Fruit fly (Drosophila melanogaster) whole organism, embryonic: ENCODE results near the gene janB.

Source experiments
- Bteb2 ChIP-seq: fragments of 200-800 bp; sonication (Bioruptor generic); optimal IDR thresholded peaks from 2 replicates; lab custom pipeline; 2016; ENCODE audit warnings: missing biosample characterization, missing genetic modification characterization
- CG13894 ChIP-seq: fragments of 200-800 bp; sonication (Bioruptor generic); optimal IDR thresholded peaks from 3 replicates; lab custom pipeline; 2018; ENCODE audit warnings: missing biosample characterization, mild to moderate bottlenecking, missing genetic modification characterization, moderate library complexity
- CG15269 ChIP-seq: fragments of 200-800 bp; sonication (Bioruptor generic); optimal IDR thresholded peaks from 2 replicates; lab custom pipeline; 2018; ENCODE audit warnings: missing biosample characterization, mild to moderate bottlenecking, missing genetic modification characterization, moderate library complexity
- CG16863 ChIP-seq: fragments of 200-800 bp; sonication (Bioruptor generic); optimal IDR thresholded peaks from 3 replicates; lab custom pipeline; 2016; ENCODE audit warnings: missing biosample characterization, missing genetic modification characterization
- CG2712 ChIP-seq: fragments of 200-800 bp; optimal IDR thresholded peaks from 3 replicates; lab custom pipeline; 2019; ENCODE audit warnings: missing biosample characterization, mild to moderate bottlenecking, missing genetic modification characterization, moderate library complexity
- CG31388 ChIP-seq: fragments of 200-800 bp; sonication (Bioruptor generic); optimal IDR thresholded peaks from 2 replicates; lab custom pipeline; 2016; ENCODE audit warnings: missing biosample characterization, missing genetic modification characterization
- CG31441 ChIP-seq: fragments of 200-800 bp; sonication (Bioruptor generic); IDR thresholded peaks from 2 replicates; pipeline ENCODE4 v1.3.6; 2022; ENCODE audit warnings: missing biosample characterization, missing genetic modification characterization
- CG34224 ChIP-seq: fragments of 200-800 bp; sonication (Bioruptor generic); IDR thresholded peaks from 3 replicates; pipeline ENCODE4 v1.3.6; 2022; ENCODE audit warnings: missing biosample characterization, missing genetic modification characterization; ENCODE audit not compliant: partially characterized antibody
- CG42726 ChIP-seq: fragments of 200-800 bp; sonication (Bioruptor generic); IDR thresholded peaks from 2 replicates; pipeline ENCODE4 v1.3.6; 2022; ENCODE audit warnings: missing biosample characterization, missing genetic modification characterization; ENCODE audit not compliant: partially characterized antibody
- CG4820 ChIP-seq: fragments of 200-800 bp; sonication (Bioruptor generic); optimal IDR thresholded peaks from 3 replicates; lab custom pipeline; 2016; ENCODE audit warnings: missing biosample characterization, missing genetic modification characterization
- CG6765 ChIP-seq: fragments of 200-800 bp; sonication (Bioruptor generic); optimal IDR thresholded peaks from 3 replicates; lab custom pipeline; 2017; ENCODE audit warnings: missing biosample characterization, mild to moderate bottlenecking, missing genetic modification characterization
- CG8359 ChIP-seq: fragments of 200-800 bp; sonication (Bioruptor generic); optimal IDR thresholded peaks from 2 replicates; lab custom pipeline; 2017; ENCODE audit warnings: missing biosample characterization, mild to moderate bottlenecking, missing genetic modification characterization, borderline replicate concordance
- CG8388 ChIP-seq: fragments of 200-800 bp; sonication (Bioruptor generic); optimal IDR thresholded peaks from 2 replicates; lab custom pipeline; 2019; ENCODE audit warnings: missing biosample characterization, mild to moderate bottlenecking, missing genetic modification characterization, moderate library complexity
- CG9609 ChIP-seq: fragments of 200-800 bp; sonication (Bioruptor generic); optimal IDR thresholded peaks from 3 replicates; lab custom pipeline; 2016; ENCODE audit warnings: missing biosample characterization, missing genetic modification characterization
- CG9797 ChIP-seq: fragments of 200-800 bp; sonication (Bioruptor generic); optimal IDR thresholded peaks from 3 replicates; lab custom pipeline; 2018; ENCODE audit warnings: missing biosample characterization, mild to moderate bottlenecking, missing genetic modification characterization
- CHES-1-like ChIP-seq: fragments of 200-800 bp; sonication (Bioruptor generic); optimal IDR thresholded peaks from 2 replicates; lab custom pipeline; 2016; ENCODE audit warnings: missing biosample characterization, missing genetic modification characterization
- CkIIα-i1 ChIP-seq: fragments of 200-800 bp; sonication (Bioruptor generic); IDR thresholded peaks from 2 replicates; pipeline ENCODE4 v1.3.6; 2022; ENCODE audit warnings: missing biosample characterization, missing genetic modification characterization
- CoRest ChIP-seq: fragments of 200-800 bp; sonication (Bioruptor generic); optimal IDR thresholded peaks from 3 replicates; lab custom pipeline; 2018; ENCODE audit warnings: missing biosample characterization, mild to moderate bottlenecking, missing genetic modification characterization, moderate library complexity
- Dfd ChIP-seq, 2 experiments: fragments of >200 bp; optimal IDR thresholded peaks; 2 replicates each; lab custom pipeline; 2017; ENCODE audit warnings: missing biosample characterization in 2 of 2, missing genetic modification characterization in 2 of 2
- Dip3 ChIP-seq: fragments of 200-800 bp; sonication (Bioruptor generic); optimal IDR thresholded peaks from 3 replicates; lab custom pipeline; 2016; ENCODE audit warnings: missing biosample characterization, missing genetic modification characterization
- Doc2 ChIP-seq: fragments of 200-800 bp; sonication (Bioruptor generic); IDR thresholded peaks from 2 replicates; pipeline ENCODE4 v1.3.6; 2022; ENCODE audit warnings: missing biosample characterization, missing genetic modification characterization
- E2f2 ChIP-seq: fragments of 200-800 bp; sonication (Bioruptor generic); IDR thresholded peaks from 2 replicates; pipeline ENCODE4 v1.3.6; 2022; ENCODE audit warnings: missing biosample characterization, missing genetic modification characterization
- ERR ChIP-seq: fragments of 200-800 bp; sonication (Bioruptor generic); optimal IDR thresholded peaks from 2 replicates; lab custom pipeline; 2016; ENCODE audit warnings: missing biosample characterization, missing genetic modification characterization
- HLH3B ChIP-seq: fragments of 200-800 bp; sonication (Bioruptor generic); IDR thresholded peaks from 2 replicates; pipeline ENCODE4 v1.3.6; 2022; ENCODE audit warnings: missing biosample characterization, missing genetic modification characterization
- Hr51 ChIP-seq, 2 experiments: fragments of 200-800 bp; sonication (Bioruptor generic); optimal IDR thresholded peaks; 2 replicates in 1 of 2; 3 replicates in 1 of 2; lab custom pipeline; 2016 to 2018; ENCODE audit warnings: missing biosample characterization in 2 of 2, missing genetic modification characterization in 2 of 2, mild to moderate bottlenecking in 1 of 2, moderate library complexity in 1 of 2
- Hsf ChIP-seq: fragments of 200-800 bp; sonication (Bioruptor generic); optimal IDR thresholded peaks from 3 replicates; lab custom pipeline; 2016; ENCODE audit warnings: missing biosample characterization, missing genetic modification characterization
- MESR4 ChIP-seq: fragments of 200-800 bp; sonication (Bioruptor generic); optimal IDR thresholded peaks from 2 replicates; lab custom pipeline; 2018; ENCODE audit warnings: missing biosample characterization, mild to moderate bottlenecking, missing genetic modification characterization, moderate library complexity
- NC2α ChIP-seq: fragments of 200-800 bp; sonication (Bioruptor generic); optimal IDR thresholded peaks from 2 replicates; lab custom pipeline; 2016; ENCODE audit warnings: missing biosample characterization, missing genetic modification characterization
- Spps ChIP-seq: fragments of 200-800 bp; sonication (Bioruptor generic); optimal IDR thresholded peaks from 2 replicates; lab custom pipeline; 2018; ENCODE audit warnings: missing biosample characterization, mild to moderate bottlenecking, missing genetic modification characterization
- Vsx1 ChIP-seq: fragments of 200-800 bp; sonication (Bioruptor generic); optimal IDR thresholded peaks from 2 replicates; lab custom pipeline; 2017; ENCODE audit warnings: missing biosample characterization, mild to moderate bottlenecking, missing genetic modification characterization, missing genetic modification reagents
- Xbp1 ChIP-seq: fragments of 200-800 bp; sonication (Bioruptor generic); optimal IDR thresholded peaks from 3 replicates; lab custom pipeline; 2016; ENCODE audit warnings: missing biosample characterization, mild to moderate bottlenecking, missing genetic modification characterization
- amos ChIP-seq: fragments of 200-800 bp; sonication (Bioruptor generic); IDR thresholded peaks from 2 replicates; pipeline ENCODE4 v1.3.6; 2022; ENCODE audit warnings: missing biosample characterization, missing genetic modification characterization; ENCODE audit not compliant: partially characterized antibody
- bcd ChIP-seq: fragments of 200-800 bp; sonication (Bioruptor generic); optimal IDR thresholded peaks from 2 replicates; lab custom pipeline; 2017; ENCODE audit warnings: missing biosample characterization, mild to moderate bottlenecking, missing genetic modification characterization
- chif ChIP-seq, 2 experiments: fragments of 200-800 bp; sonication (Bioruptor generic); optimal IDR thresholded peaks; 3 replicates each; lab custom pipeline; 2016; ENCODE audit warnings: missing biosample characterization in 2 of 2, missing genetic modification characterization in 2 of 2
- croc ChIP-seq: fragments of 200-800 bp; sonication (Bioruptor generic); conservative IDR thresholded peaks from 3 replicates; pipeline ENCODE4 v1.3.6; 2022; ENCODE audit warnings: missing biosample characterization, missing genetic modification characterization
- dan ChIP-seq: fragments of 200-800 bp; sonication (Bioruptor generic); IDR thresholded peaks from 2 replicates; pipeline ENCODE4 v1.3.6; 2022; ENCODE audit warnings: missing biosample characterization, missing genetic modification characterization
- dm ChIP-seq: fragments of 200-800 bp; sonication (Bioruptor generic); optimal IDR thresholded peaks from 3 replicates; lab custom pipeline; 2016; ENCODE audit warnings: missing biosample characterization, missing genetic modification characterization
- emc ChIP-seq: fragments of 200-800 bp; sonication (Bioruptor generic); optimal IDR thresholded peaks from 2 replicates; lab custom pipeline; 2016; ENCODE audit warnings: missing biosample characterization, missing genetic modification characterization
- fu2 ChIP-seq: fragments of 200-800 bp; sonication (Bioruptor generic); optimal IDR thresholded peaks from 2 replicates; lab custom pipeline; 2016; ENCODE audit warnings: missing biosample characterization, missing genetic modification characterization
- gcm2 ChIP-seq: fragments of 200-800 bp; sonication (Bioruptor generic); optimal IDR thresholded peaks from 2 replicates; lab custom pipeline; 2016; ENCODE audit warnings: missing biosample characterization, missing genetic modification characterization
- gem ChIP-seq: fragments of 200-800 bp; sonication (Bioruptor generic); optimal IDR thresholded peaks from 2 replicates; lab custom pipeline; 2019; ENCODE audit warnings: missing biosample characterization, mild to moderate bottlenecking, missing genetic modification characterization, moderate library complexity
- ham ChIP-seq: fragments of 200-800 bp; sonication (Bioruptor generic); IDR thresholded peaks from 2 replicates; pipeline ENCODE4 v1.3.6; 2022; ENCODE audit warnings: missing biosample characterization, missing genetic modification characterization
- her ChIP-seq: fragments of 200-800 bp; sonication (Bioruptor generic); optimal IDR thresholded peaks from 2 replicates; lab custom pipeline; 2016; ENCODE audit warnings: missing biosample characterization, missing genetic modification characterization
- mirr ChIP-seq: fragments of 200-800 bp; sonication (Bioruptor generic); optimal IDR thresholded peaks from 3 replicates; lab custom pipeline; 2018; ENCODE audit warnings: missing biosample characterization, mild to moderate bottlenecking, missing genetic modification characterization
- peb ChIP-seq: fragments of 200-800 bp; sonication (Bioruptor generic); IDR thresholded peaks from 2 replicates; pipeline ENCODE4 v1.3.6; 2022; ENCODE audit warnings: missing biosample characterization, missing genetic modification characterization
- prd ChIP-seq, 3 experiments: fragments of >200 bp in 2 of 3; fragments of 200-800 bp in 1 of 3; sonication (Bioruptor generic) in 1 of 3; optimal IDR thresholded peaks in 2 of 3; IDR thresholded peaks in 1 of 3; 2 replicates in 2 of 3; 3 replicates in 1 of 3; pipeline versions ENCODE4 v1.3.6 to Lab custom; 2017 to 2022; ENCODE audit warnings: missing biosample characterization in 1 of 3, missing genetic modification characterization in 1 of 3
- slp2 ChIP-seq: fragments of 200-800 bp; sonication (Bioruptor generic); optimal IDR thresholded peaks from 2 replicates; lab custom pipeline; 2016; ENCODE audit warnings: missing biosample characterization, missing genetic modification characterization

Gene janB

dm6 chr3R:30046029-30047001 is 7.8 kb upstream of the janB start, which contains the start of the genes RpL32 and CG7943 (continued):
- TF ChIP-seq CG8359 (GFP tag; lab: Kevin White, UChicago): peak; percentile 85
- 0 out of 2 replicates have a peak, but pooled peaks have one; percentile 57 for TF ChIP-seq CkIIα-i1 (GFP tag; lab: Robert Waterston, UW)
- peak; percentile 92 for TF ChIP-seq CG4820 (GFP tag; lab: Kevin White, UChicago)
- TF ChIP-seq E2f2 (GFP tag; lab: Robert Waterston, UW): peak; percentile 91
- TF ChIP-seq ham (GFP tag; lab: Robert Waterston, UW): peak; percentile 89
- peak; percentile 100 for TF ChIP-seq CG42726 (GFP tag; lab: Robert Waterston, UW)
- peak; percentile 94 for TF ChIP-seq her (GFP tag; lab: Kevin White, UChicago)
- TF ChIP-seq Bteb2 (GFP tag; lab: Kevin White, UChicago): peak; percentile 92
- peak; percentile 91 for TF ChIP-seq CG13894
- TF ChIP-seq Vsx1 (GFP tag; lab: Kevin White, UChicago): peak; percentile 89
- TF ChIP-seq Hsf (GFP tag; lab: Kevin White, UChicago): peak; percentile 93
- peak; percentile 95 for TF ChIP-seq CG6765 (GFP tag; lab: Kevin White, UChicago)
- peak; percentile 97 for TF ChIP-seq Dip3 (GFP tag; lab: Kevin White, UChicago)
- TF ChIP-seq chif (GFP tag; optimal IDR thresholded peaks at IDR 0.05; lab: Kevin White, UChicago): peak; percentile 80 to 97
- TF ChIP-seq CHES-1-like (GFP tag; lab: Kevin White, UChicago): peak; percentile 91
- peak; percentile 97 for TF ChIP-seq dm (GFP tag; lab: Kevin White, UChicago)
- TF ChIP-seq CG31441: peak; percentile 88
- TF ChIP-seq CG9797: peak; percentile 79
- TF ChIP-seq amos (GFP tag; lab: Robert Waterston, UW): peak; percentile 100
- TF ChIP-seq Dfd (GFP tag; optimal IDR thresholded peaks at IDR 0.05; lab: Kevin White, UChicago): no peak
- TF ChIP-seq Xbp1: peak; percentile 87
- TF ChIP-seq slp2 (GFP tag; lab: Kevin White, UChicago): peak; percentile 93
- peak; percentile 92 for TF ChIP-seq CG2712 (tag; lab: Kevin White, UChicago)
- TF ChIP-seq croc (GFP tag; lab: Robert Waterston, UW): peak; percentile 87
- peak; percentile 94 for TF ChIP-seq emc (GFP tag; lab: Kevin White, UChicago)
- TF ChIP-seq CG16863 (GFP tag; lab: Kevin White, UChicago): peak; percentile 86
- TF ChIP-seq ERR: peak; percentile 91
- TF ChIP-seq Hr51 (GFP tag; optimal IDR thresholded peaks at IDR 0.05; lab: Kevin White, UChicago): peak; percentile 84 to 94
- peak; percentile 82 for TF ChIP-seq CG8388 (GFP tag; lab: Kevin White, UChicago)
- no peak for TF ChIP-seq prd (optimal IDR thresholded peaks at IDR 0.05; lab: Kevin White, UChicago)
- TF ChIP-seq prd (GFP tag; IDR thresholded peaks at IDR 0.05; lab: Robert Waterston, UW): peak; percentile 97
- peak; percentile 89 for TF ChIP-seq Doc2 (GFP tag; lab: Robert Waterston, UW)
- TF ChIP-seq peb (GFP tag; lab: Robert Waterston, UW): peak; percentile 92
- peak; percentile 77 for TF ChIP-seq Spps (tag; lab: Kevin White, UChicago)
- TF ChIP-seq CG31388 (GFP tag; lab: Kevin White, UChicago): peak; percentile 66
- peak; percentile 93 for TF ChIP-seq HLH3B (GFP tag; lab: Robert Waterston, UW)
- TF ChIP-seq mirr: peak; percentile 95
- TF ChIP-seq CoRest (tag; lab: Kevin White, UChicago): peak; percentile 85
- peak; percentile 91 for TF ChIP-seq CG9609
- TF ChIP-seq dan (GFP tag; lab: Robert Waterston, UW): peak; percentile 84
- TF ChIP-seq NC2α (GFP tag; lab: Kevin White, UChicago): peak; percentile 74
- peak; percentile 93 for TF ChIP-seq MESR4 (GFP tag; lab: Kevin White, UChicago)
- peak; percentile 82 for TF ChIP-seq CG15269 (tag; lab: Kevin White, UChicago)
- peak; percentile 100 for TF ChIP-seq CG34224 (GFP tag; lab: Robert Waterston, UW)
- TF ChIP-seq bcd: peak; percentile 97
- peak; percentile 85 for TF ChIP-seq gcm2 (GFP tag; lab: Kevin White, UChicago)
- peak; percentile 88 for TF ChIP-seq fu2 (GFP tag; lab: Kevin White, UChicago)
- TF ChIP-seq gem (tag; lab: Kevin White, UChicago): peak; percentile 90
